Fruit fly (Drosophila melanogaster) whole organism, embryonic: Measurements from ENCODE around the gene cactin.

Source experiments
- Bgb ChIP-seq: fragments of 200-800 bp; sonication (Bioruptor generic); IDR thresholded peaks from 2 replicates; pipeline ENCODE4 v1.3.6; 2022; ENCODE audit warnings: missing biosample characterization, missing genetic modification characterization; ENCODE audit not compliant: partially characterized antibody
- CG10274 ChIP-seq: fragments of 200-800 bp; sonication (Bioruptor generic); optimal IDR thresholded peaks from 3 replicates; lab custom pipeline; 2017; ENCODE audit warnings: missing biosample characterization, mild to moderate bottlenecking, missing genetic modification characterization
- CG11504 ChIP-seq: fragments of 200-800 bp; sonication (Bioruptor generic); optimal IDR thresholded peaks from 3 replicates; lab custom pipeline; 2019; ENCODE audit warnings: missing biosample characterization, mild to moderate bottlenecking, missing genetic modification characterization, moderate library complexity
- CG12659 ChIP-seq: fragments of 200-800 bp; sonication (Bioruptor generic); optimal IDR thresholded peaks from 3 replicates; lab custom pipeline; 2017; ENCODE audit warnings: mild to moderate bottlenecking, missing biosample characterization, missing genetic modification reagents, missing genetic modification characterization
- CG13287 ChIP-seq: fragments of 200-800 bp; sonication (Bioruptor generic); IDR thresholded peaks from 2 replicates; pipeline ENCODE4 v1.3.6; 2022; ENCODE audit warnings: missing biosample characterization, missing genetic modification characterization; ENCODE audit not compliant: partially characterized antibody
- CG1603 ChIP-seq: fragments of 200-800 bp; sonication (Bioruptor generic); optimal IDR thresholded peaks from 2 replicates; lab custom pipeline; 2019; ENCODE audit warnings: missing biosample characterization, mild to moderate bottlenecking, missing genetic modification characterization, moderate library complexity
- CG16813 ChIP-seq: fragments of 200-800 bp; sonication (Bioruptor generic); IDR thresholded peaks from 3 replicates; pipeline ENCODE4 v1.3.6; 2022; ENCODE audit warnings: missing biosample characterization, missing genetic modification characterization; ENCODE audit not compliant: partially characterized antibody
- CG17612 ChIP-seq: fragments of 200-800 bp; sonication (Bioruptor generic); IDR thresholded peaks from 2 replicates; pipeline ENCODE4 v1.3.6; 2022; ENCODE audit warnings: missing biosample characterization, missing genetic modification characterization
- CG17912 ChIP-seq: fragments of 200-800 bp; sonication (Bioruptor generic); optimal IDR thresholded peaks from 2 replicates; lab custom pipeline; 2018; ENCODE audit warnings: missing biosample characterization, mild to moderate bottlenecking, missing genetic modification characterization
- CG2129 ChIP-seq: fragments of 200-800 bp; sonication (Bioruptor generic); IDR thresholded peaks from 2 replicates; pipeline ENCODE4 v1.3.6; 2022; ENCODE audit warnings: missing biosample characterization, missing genetic modification characterization; ENCODE audit not compliant: partially characterized antibody
- CG30403 ChIP-seq: fragments of 200-800 bp; sonication (Bioruptor generic); optimal IDR thresholded peaks from 3 replicates; lab custom pipeline; 2016; ENCODE audit warnings: missing biosample characterization, missing genetic modification characterization
- CG30431 ChIP-seq: fragments of 200-800 bp; sonication (Bioruptor generic); optimal IDR thresholded peaks from 2 replicates; lab custom pipeline; 2017; ENCODE audit warnings: missing biosample characterization, missing genetic modification characterization
- CG4282 ChIP-seq: fragments of 200-800 bp; sonication (Bioruptor generic); optimal IDR thresholded peaks from 2 replicates; lab custom pipeline; 2016; ENCODE audit warnings: missing biosample characterization, missing genetic modification characterization
- CG6272 ChIP-seq: fragments of 200-800 bp; sonication (Bioruptor generic); IDR thresholded peaks from 2 replicates; pipeline ENCODE4 v1.3.6; 2022; ENCODE audit warnings: missing biosample characterization, missing genetic modification characterization
- CG6654 ChIP-seq: fragments of 200-800 bp; sonication (Bioruptor generic); optimal IDR thresholded peaks from 2 replicates; lab custom pipeline; 2017; ENCODE audit warnings: missing biosample characterization, mild to moderate bottlenecking, missing genetic modification characterization
- CG6683 ChIP-seq: fragments of 200-800 bp; sonication (Bioruptor generic); optimal IDR thresholded peaks from 2 replicates; lab custom pipeline; 2017; ENCODE audit warnings: missing biosample characterization, mild to moderate bottlenecking, missing genetic modification characterization, missing genetic modification reagents
- CG7963 ChIP-seq: fragments of 200-800 bp; sonication (Bioruptor generic); IDR thresholded peaks from 3 replicates; pipeline ENCODE4 v1.3.6; 2022; ENCODE audit warnings: missing biosample characterization, missing genetic modification characterization; ENCODE audit not compliant: partially characterized antibody
- CTCF ChIP-seq: fragments of 200-800 bp; sonication (Bioruptor generic); optimal IDR thresholded peaks from 2 replicates; lab custom pipeline; 2017; ENCODE audit warnings: missing biosample characterization, mild to moderate bottlenecking, missing genetic modification characterization, moderate library complexity
- Dll ChIP-seq: fragments of 200-800 bp; sonication (Bioruptor generic); IDR thresholded peaks from 4 replicates; pipeline ENCODE4 v1.3.6; 2022; ENCODE audit warnings: missing biosample characterization, missing genetic modification characterization; ENCODE audit not compliant: partially characterized antibody
- Dp ChIP-seq: fragments of 200-800 bp; sonication (Bioruptor generic); optimal IDR thresholded peaks from 2 replicates; lab custom pipeline; 2018; ENCODE audit warnings: missing biosample characterization, mild to moderate bottlenecking, missing genetic modification characterization, moderate library complexity
- H15 ChIP-seq: fragments of 200-800 bp; sonication (Bioruptor generic); IDR thresholded peaks from 3 replicates; pipeline ENCODE4 v1.3.6; 2022; ENCODE audit warnings: missing biosample characterization, missing genetic modification characterization
- HmgD ChIP-seq: fragments of 200-800 bp; sonication (Bioruptor generic); optimal IDR thresholded peaks from 3 replicates; lab custom pipeline; 2016; ENCODE audit warnings: missing biosample characterization, missing genetic modification characterization
- MESR4 ChIP-seq: fragments of 200-800 bp; sonication (Bioruptor generic); optimal IDR thresholded peaks from 2 replicates; lab custom pipeline; 2018; ENCODE audit warnings: missing biosample characterization, mild to moderate bottlenecking, missing genetic modification characterization, moderate library complexity
- Myb ChIP-seq: fragments of 200-800 bp; sonication (Bioruptor generic); optimal IDR thresholded peaks from 2 replicates; lab custom pipeline; 2016; ENCODE audit warnings: missing biosample characterization, missing genetic modification characterization
- Neu2 ChIP-seq: fragments of 200-800 bp; sonication (Bioruptor generic); optimal IDR thresholded peaks from 3 replicates; lab custom pipeline; 2016; ENCODE audit warnings: missing biosample characterization, missing genetic modification characterization, borderline replicate concordance
- Optix ChIP-seq: fragments of 200-800 bp; sonication (Bioruptor generic); IDR thresholded peaks from 3 replicates; pipeline ENCODE4 v1.3.6; 2022; ENCODE audit warnings: missing biosample characterization, missing genetic modification characterization
- Poxn ChIP-seq: fragments of 200-800 bp; sonication (Bioruptor generic); IDR thresholded peaks from 2 replicates; pipeline ENCODE4 v1.3.6; 2022; ENCODE audit warnings: missing biosample characterization, missing genetic modification characterization
- Sry-δ ChIP-seq: fragments of 200-800 bp; sonication (Bioruptor generic); optimal IDR thresholded peaks from 2 replicates; lab custom pipeline; 2016; ENCODE audit warnings: missing biosample characterization, missing genetic modification characterization
- Stat92E ChIP-seq, 3 experiments: fragments of >200 bp in 2 of 3; fragments of 200-800 bp in 1 of 3; sonication (Bioruptor generic) in 1 of 3; optimal IDR thresholded peaks; 2 replicates each; lab custom pipeline; 2017 to 2019; ENCODE audit warnings: missing biosample characterization in 3 of 3, missing genetic modification characterization in 3 of 3, mild to moderate bottlenecking in 1 of 3, moderate library complexity in 1 of 3
- btn ChIP-seq: fragments of 200-800 bp; sonication (Bioruptor generic); optimal IDR thresholded peaks from 2 replicates; lab custom pipeline; 2016; ENCODE audit warnings: missing biosample characterization, missing genetic modification characterization
- dm ChIP-seq: fragments of 200-800 bp; sonication (Bioruptor generic); optimal IDR thresholded peaks from 3 replicates; lab custom pipeline; 2016; ENCODE audit warnings: missing biosample characterization, missing genetic modification characterization
- fd3F ChIP-seq: fragments of 200-800 bp; sonication (Bioruptor generic); optimal IDR thresholded peaks from 2 replicates; lab custom pipeline; 2018; ENCODE audit warnings: missing biosample characterization, mild to moderate bottlenecking, missing genetic modification characterization, moderate library complexity
- ftz-f1 ChIP-seq: fragments of 200-800 bp; sonication (Bioruptor generic); optimal IDR thresholded peaks from 2 replicates; lab custom pipeline; 2016; ENCODE audit warnings: missing biosample characterization, missing genetic modification characterization
- hb ChIP-seq: fragments of 200-800 bp; sonication (Bioruptor generic); IDR thresholded peaks from 3 replicates; pipeline ENCODE4 v1.3.6; 2022; ENCODE audit warnings: missing biosample characterization, missing genetic modification characterization; ENCODE audit not compliant: partially characterized antibody
- jigr1 ChIP-seq: fragments of 200-800 bp; sonication (Bioruptor generic); IDR thresholded peaks from 3 replicates; pipeline ENCODE4 v1.3.6; 2022; ENCODE audit warnings: missing biosample characterization, missing genetic modification characterization
- ken ChIP-seq: fragments of 200-800 bp; sonication (Bioruptor generic); IDR thresholded peaks from 3 replicates; pipeline ENCODE4 v1.3.6; 2022; ENCODE audit warnings: missing biosample characterization, missing genetic modification characterization
- knrl ChIP-seq: fragments of 200-800 bp; sonication (Bioruptor generic); IDR thresholded peaks from 3 replicates; pipeline ENCODE4 v1.3.6; 2022; ENCODE audit warnings: missing biosample characterization, missing genetic modification characterization; ENCODE audit not compliant: partially characterized antibody
- nerfin-2 ChIP-seq: fragments of 200-800 bp; sonication (Bioruptor generic); IDR thresholded peaks from 2 replicates; pipeline ENCODE4 v1.3.6; 2022; ENCODE audit warnings: missing biosample characterization, missing genetic modification characterization; ENCODE audit not compliant: partially characterized antibody
- prd ChIP-seq, 3 experiments: fragments of >200 bp in 2 of 3; fragments of 200-800 bp in 1 of 3; sonication (Bioruptor generic) in 1 of 3; optimal IDR thresholded peaks in 2 of 3; IDR thresholded peaks in 1 of 3; 2 replicates in 2 of 3; 3 replicates in 1 of 3; pipeline versions ENCODE4 v1.3.6 to Lab custom; 2017 to 2022; ENCODE audit warnings: missing biosample characterization in 1 of 3, missing genetic modification characterization in 1 of 3
- sd ChIP-seq: fragments of 200-800 bp; sonication (Bioruptor generic); optimal IDR thresholded peaks from 3 replicates; lab custom pipeline; 2018; ENCODE audit warnings: missing biosample characterization, mild to moderate bottlenecking, missing genetic modification characterization, moderate library complexity
- slbo ChIP-seq: fragments of 200-800 bp; sonication (Bioruptor generic); IDR thresholded peaks from 2 replicates; pipeline ENCODE4 v1.3.6; 2022; ENCODE audit warnings: missing biosample characterization, missing genetic modification characterization
- stwl ChIP-seq: fragments of 200-800 bp; sonication (Bioruptor generic); optimal IDR thresholded peaks from 3 replicates; lab custom pipeline; 2018; ENCODE audit warnings: missing biosample characterization, mild to moderate bottlenecking, missing genetic modification characterization, moderate library complexity
- twi ChIP-seq: fragments of 200-800 bp; optimal IDR thresholded peaks from 2 replicates; lab custom pipeline; 2019; ENCODE audit warnings: missing biosample characterization, mild to moderate bottlenecking, missing genetic modification characterization, moderate library complexity
- vfl ChIP-seq: fragments of 200-800 bp; sonication (Bioruptor generic); optimal IDR thresholded peaks from 2 replicates; lab custom pipeline; 2016; ENCODE audit warnings: missing biosample characterization, missing genetic modification characterization
- wdn ChIP-seq: fragments of 200-800 bp; sonication (Bioruptor generic); IDR thresholded peaks from 2 replicates; pipeline ENCODE4 v1.3.6; 2022; ENCODE audit warnings: missing biosample characterization, missing genetic modification characterization

The cactin gene

DNA sequence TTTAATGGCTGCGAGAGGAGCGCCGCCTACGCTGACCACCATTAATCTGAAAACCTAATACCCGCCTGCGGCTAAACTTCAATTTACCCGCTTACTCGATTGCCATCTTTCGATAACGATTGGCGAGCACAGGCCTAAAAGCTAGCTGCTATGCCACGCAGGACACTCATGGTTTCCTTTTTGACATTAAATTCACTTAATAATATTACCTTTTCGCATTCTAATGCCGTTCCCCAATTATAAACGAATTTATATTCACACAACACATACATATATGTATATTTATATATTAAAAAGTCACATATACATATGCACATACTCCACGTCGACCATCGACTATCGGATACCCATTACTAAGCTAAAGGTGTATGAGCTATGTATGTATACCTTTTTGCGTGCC is 34.2 kb upstream of the cactin start (continued):
- TF ChIP-seq Sry-δ (GFP tag; lab: Kevin White, UChicago) (no peak), Bgb (peak; percentile 30; the same call in 1 of the 2 replicates), CG6654 (GFP tag; lab: Kevin White, UChicago) (no peak), Dp (GFP tag; lab: Kevin White, UChicago) (peak; percentile 66), CG16813 (GFP tag; lab: Robert Waterston, UW) (peak; percentile 78), Dll (GFP tag; lab: Robert Waterston, UW) (peak; percentile 30; the same call in 1 of the 4 replicates), hb (GFP tag; lab: Robert Waterston, UW) (peak; percentile 77), nerfin-2 (peak; percentile 45; the same call in 1 of the 2 replicates), CG7963 (0 out of 3 replicates have a peak, but pooled peaks have one; percentile 42), knrl (GFP tag; lab: Robert Waterston, UW) (peak; percentile 36; the same call in 1 of the 3 replicates), CG10274 (GFP tag; lab: Kevin White, UChicago) (no peak), ftz-f1 (no peak)

DNA sequence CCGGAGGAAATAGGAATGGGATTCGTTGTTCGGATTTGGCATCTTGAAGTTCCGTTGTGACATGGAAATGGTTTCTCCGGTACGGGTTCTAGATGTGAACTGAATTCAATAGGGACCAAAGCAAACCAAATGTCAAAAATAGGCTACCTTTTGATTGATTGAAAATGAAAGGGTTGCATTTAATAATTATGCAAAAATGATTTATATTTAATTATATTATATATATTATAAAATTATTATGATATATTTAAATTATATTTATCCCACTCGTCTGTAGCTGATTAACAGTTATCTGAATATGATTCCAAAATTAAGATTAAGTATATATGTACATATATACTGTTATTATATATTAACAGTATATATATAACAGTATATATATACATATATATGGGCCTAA is 33.2 kb upstream of the cactin start, which contains the start of gene jb:
Gene jb (minus strand): TSS at position 101 of the 400 bp plus-strand sequence.
- no peak for TF ChIP-seq CG6272 (GFP tag; lab: Robert Waterston, UW)
- TF ChIP-seq twi (tag; lab: Kevin White, UChicago), result no peak
- TF ChIP-seq fd3F, result no peak
- TF ChIP-seq vfl (GFP tag; lab: Kevin White, UChicago), result no peak
- TF ChIP-seq Optix (GFP tag; lab: Robert Waterston, UW), result no peak
- no peak for TF ChIP-seq slbo
- no peak for TF ChIP-seq Neu2 (GFP tag; lab: Kevin White, UChicago)
- no peak for TF ChIP-seq Poxn (GFP tag; lab: Robert Waterston, UW)
- no peak for TF ChIP-seq CG30431 (GFP tag; lab: Kevin White, UChicago)
- TF ChIP-seq, all 482 proteins: peak for 0

dm6 chrX:20391230-20391629 is 32.6 kb upstream of the cactin start:
- no peak for TF ChIP-seq CG17912 (GFP tag; lab: Kevin White, UChicago)
- TF ChIP-seq CG1603, result peak; percentile 78
- TF ChIP-seq prd (optimal IDR thresholded peaks at IDR 0.05; lab: Kevin White, UChicago), result no peak
- TF ChIP-seq prd (GFP tag; IDR thresholded peaks at IDR 0.05; lab: Robert Waterston, UW), result no peak
- peak; percentile 72 for TF ChIP-seq stwl (tag; lab: Kevin White, UChicago)
- TF ChIP-seq CG6683 (GFP tag; lab: Kevin White, UChicago), result no peak
- TF ChIP-seq CTCF, result peak; percentile 71
- peak; percentile 45; the same call in 1 of the 2 replicates for TF ChIP-seq CG13287
- no peak for TF ChIP-seq CG2129 (GFP tag; lab: Robert Waterston, UW)
- peak; percentile 28; the same call in 1 of the 3 replicates for TF ChIP-seq knrl (GFP tag; lab: Robert Waterston, UW)
- TF ChIP-seq jigr1 (GFP tag; lab: Robert Waterston, UW), result no peak
- peak; percentile 52 for TF ChIP-seq Myb (GFP tag; lab: Kevin White, UChicago)
- TF ChIP-seq dm, result peak; percentile 94
- TF ChIP-seq CG30403 (GFP tag; lab: Kevin White, UChicago), result no peak
- TF ChIP-seq HmgD (GFP tag; lab: Kevin White, UChicago), result peak; percentile 11
- TF ChIP-seq Bgb, result peak; percentile 55
- TF ChIP-seq Dll (GFP tag; lab: Robert Waterston, UW), result 0 out of 4 replicates have a peak, but pooled peaks have one; percentile 20
- TF ChIP-seq Stat92E (GFP tag; optimal IDR thresholded peaks at IDR 0.05; lab: Kevin White, UChicago), result no peak
- TF ChIP-seq CG12659 (GFP tag; lab: Kevin White, UChicago), result peak; percentile 15
- no peak for TF ChIP-seq CG11504
- TF ChIP-seq ken (GFP tag; lab: Robert Waterston, UW), result no peak
- TF ChIP-seq Dp (GFP tag; lab: Kevin White, UChicago), result peak; percentile 38
- TF ChIP-seq MESR4, result peak; percentile 66
- TF ChIP-seq wdn (GFP tag; lab: Robert Waterston, UW), result no peak
- 0 out of 3 replicates have a peak, but pooled peaks have one; percentile 12 for TF ChIP-seq H15
- no peak for TF ChIP-seq CG17612 (GFP tag; lab: Robert Waterston, UW)
- no peak for TF ChIP-seq CG4282 (GFP tag; lab: Kevin White, UChicago)
- TF ChIP-seq btn (GFP tag; lab: Kevin White, UChicago), result no peak
- peak; percentile 43 for TF ChIP-seq sd (tag; lab: Kevin White, UChicago)
